Worm (Caenorhabditis elegans): ENCODE data around the gene era-1.

DNA sequence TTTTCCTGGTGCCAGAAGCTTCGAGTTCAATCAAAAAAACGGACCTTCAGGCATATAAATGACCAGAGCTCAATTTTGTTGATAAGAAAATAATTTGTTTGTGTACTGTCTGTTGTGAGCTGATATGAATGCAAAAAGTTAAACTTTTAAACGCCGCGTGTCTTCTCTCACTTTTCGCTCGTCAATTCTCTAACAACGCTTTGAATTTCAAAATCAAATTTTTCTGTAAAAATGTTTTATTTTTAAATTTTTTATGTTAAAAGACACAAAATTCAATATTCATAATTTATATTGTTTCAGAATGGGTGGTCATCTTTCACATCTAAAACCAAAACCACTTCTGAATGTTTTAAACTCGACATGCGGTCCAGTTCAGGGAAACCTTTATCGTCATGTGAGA, 28.9 kb upstream of the era-1 start, which contains the start of gene cest-31:
- TF ChIP-seq ztf-23 (GFP tag; IDR thresholded peaks at IDR 0.05) (no peak), ztf-29 (GFP tag; IDR thresholded peaks at IDR 0.05) (no peak), flt-1 (GFP tag; IDR thresholded peaks at IDR 0.05) (no peak), ref-1 (GFP tag; conservative IDR thresholded peaks at IDR 0.05) (no peak), tab-1 (GFP tag; IDR thresholded peaks at IDR 0.05) (no peak), klf-2 (GFP tag; conservative IDR thresholded peaks at IDR 0.05) (no peak)
